Worm (Caenorhabditis elegans) whole organism, L3 larva: Measurements from ENCODE around the gene fbxb-103.

Experiments used
- aly-2 ChIP-seq: fragments of 150-350 bp; optimal IDR thresholded peaks from 2 replicates; lab custom pipeline; 2014; ENCODE audit warnings: missing biosample characterization, missing genetic modification characterization
- jun-1 ChIP-seq: fragments of 150-350 bp; optimal IDR thresholded peaks from 2 replicates; lab custom pipeline; 2014; ENCODE audit warnings: missing biosample characterization, missing genetic modification reagents, missing genetic modification characterization
- lin-39 ChIP-seq: fragments of 150-350 bp; optimal IDR thresholded peaks from 2 replicates; lab custom pipeline; 2018; ENCODE audit warnings: missing biosample characterization, missing genetic modification reagents, missing genetic modification characterization
- mdl-1 ChIP-seq: fragments of 150-350 bp; optimal IDR thresholded peaks from 2 replicates; lab custom pipeline; 2014; ENCODE audit warnings: missing biosample characterization, missing genetic modification characterization
- nhr-76 ChIP-seq: fragments of 150-350 bp; sonication (generic microtip); optimal IDR thresholded peaks from 5 replicates; lab custom pipeline; 2014; ENCODE audit warnings: missing biosample characterization, missing genetic modification characterization
- snpc-4 ChIP-seq: fragments of 150-350 bp; optimal IDR thresholded peaks from 2 replicates; lab custom pipeline; 2014; ENCODE audit warnings: missing biosample characterization, missing genetic modification characterization

DNA sequence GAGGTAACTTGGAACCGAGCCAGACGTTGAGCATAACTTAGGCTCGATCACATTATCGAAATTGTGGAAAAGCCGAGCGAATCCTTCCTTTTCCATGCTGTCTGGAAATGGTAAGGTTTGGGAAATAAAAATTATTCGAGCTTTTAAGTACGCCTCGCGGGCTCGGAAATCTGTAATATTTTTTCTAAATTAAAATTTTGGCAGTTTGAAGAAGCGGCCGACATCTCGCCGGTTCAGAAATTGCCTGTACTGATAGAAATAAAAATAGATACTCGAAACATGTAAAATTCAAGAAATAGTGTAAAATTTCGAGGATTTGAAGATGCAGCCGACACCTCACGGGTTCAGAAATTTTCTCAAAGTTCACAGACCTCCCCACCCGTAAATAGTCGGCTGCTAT is 3.8 kb downstream of the fbxb-103 start, which contains the start of gene bcmo-2:
- TF ChIP-seq jun-1 = no peak
- TF ChIP-seq snpc-4 = no peak
- TF ChIP-seq mdl-1 (tag; lab: Kevin White, UChicago) = no peak
- TF ChIP-seq aly-2 (tag; lab: Kevin White, UChicago) = no peak
- TF ChIP-seq nhr-76 = no peak
- no peak for TF ChIP-seq lin-39 (tag; lab: Kevin White, UChicago)
